Worm (Caenorhabditis elegans): ENCODE results near the gene R09H10.5.

DNA sequence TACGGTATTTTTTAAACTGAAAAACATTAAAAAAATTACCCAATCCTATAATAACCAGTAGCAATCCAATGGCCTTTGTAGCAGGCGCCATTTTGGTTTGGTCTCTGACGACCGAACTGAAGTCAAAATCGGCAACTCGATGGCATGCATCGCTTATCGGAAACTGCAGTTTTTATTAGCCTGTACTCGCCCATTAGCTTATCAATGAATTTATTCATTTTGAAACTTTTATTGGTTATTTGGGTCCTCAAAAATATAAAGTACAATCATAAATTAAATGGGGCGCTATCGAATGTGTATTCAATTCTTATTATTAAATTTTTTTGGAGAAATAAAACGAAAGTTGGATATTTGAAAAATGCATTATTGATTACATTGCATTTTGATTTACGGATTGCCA, at the start of gene R09H10.5:
- no peak for TF ChIP-seq ama-1 (optimal IDR thresholded peaks at IDR 0.05)
- TF ChIP-seq aly-1 (tag; optimal IDR thresholded peaks at IDR 0.05) = no peak
- no peak for TF ChIP-seq pes-1 (GFP tag; IDR thresholded peaks at IDR 0.05)
- no peak for TF ChIP-seq hmbx-1 (tag; optimal IDR thresholded peaks at IDR 0.05)
- no peak for TF ChIP-seq tra-4 (tag; optimal IDR thresholded peaks at IDR 0.05)
- TF ChIP-seq ceh-36 (tag; optimal IDR thresholded peaks at IDR 0.05) = no peak
- TF ChIP-seq flt-1 (GFP tag; IDR thresholded peaks at IDR 0.05) = no peak
- TF ChIP-seq hnd-1 (tag; optimal IDR thresholded peaks at IDR 0.05) = no peak
- TF ChIP-seq tbx-11 (GFP tag; IDR thresholded peaks at IDR 0.05) = no peak
- no peak for TF ChIP-seq hmg-4 (GFP tag; optimal IDR thresholded peaks at IDR 0.05)
- TF ChIP-seq scrt-1 (GFP tag; IDR thresholded peaks at IDR 0.05) = no peak
- no peak for TF ChIP-seq ets-7 (tag; optimal IDR thresholded peaks at IDR 0.05)
- no peak for TF ChIP-seq ceh-13 (GFP tag; optimal IDR thresholded peaks at IDR 0.05)
- no peak for TF ChIP-seq tbx-37 (GFP tag; conservative IDR thresholded peaks at IDR 0.05)
